Worm (Caenorhabditis elegans): ENCODE measurements around the gene C18H7.11.
A peak's percentile ranks its signal among the peaks of the same experiment; 100 is the strongest.

C18H7.11 gene

ce11 chrIV:620324-620723 lies 23.6 kb downstream of the C18H7.11 start (continued):
- TF ChIP-seq dsc-1 (tag; optimal IDR thresholded peaks at IDR 0.05): peak; percentile 48
- no peak for TF ChIP-seq lir-3 (tag; optimal IDR thresholded peaks at IDR 0.05; ENCODE audit: poor library complexity)
- peak; percentile 22 for TF ChIP-seq tbx-2 (tag; optimal IDR thresholded peaks at IDR 0.05)
- TF ChIP-seq efl-3 (GFP tag; optimal IDR thresholded peaks at IDR 0.05): no peak
- TF ChIP-seq ceh-82 (tag; optimal IDR thresholded peaks at IDR 0.05): peak in 2 of 3 experiments; percentile 10 to 53
- no peak for TF ChIP-seq Y116A8C.19 (tag; optimal IDR thresholded peaks at IDR 0.05; ENCODE audit: borderline replicate concordance)
- TF ChIP-seq lin-14 (GFP tag; optimal IDR thresholded peaks at IDR 0.05): peak; percentile 47
- no peak for TF ChIP-seq blmp-1 (tag; optimal IDR thresholded peaks at IDR 0.05)
- TF ChIP-seq ets-5 (GFP tag; IDR thresholded peaks at IDR 0.05): no peak
- TF ChIP-seq ceh-63 (GFP tag; optimal IDR thresholded peaks at IDR 0.05): no peak
- TF ChIP-seq snu-23 (GFP tag; optimal IDR thresholded peaks at IDR 0.05): peak; percentile 72
- TF ChIP-seq ztf-11 (tag; optimal IDR thresholded peaks at IDR 0.05): no peak
- TF ChIP-seq ceh-90 (tag; optimal IDR thresholded peaks at IDR 0.05): no peak
- TF ChIP-seq fkh-8 (tag; optimal IDR thresholded peaks at IDR 0.05): peak; percentile 75
- TF ChIP-seq C34B4.2 (tag; optimal IDR thresholded peaks at IDR 0.05): no peak

- TF ChIP-seq ceh-63 (GFP tag; optimal IDR thresholded peaks at IDR 0.05): no peak
- TF ChIP-seq lin-35 (GFP tag; optimal IDR thresholded peaks at IDR 0.05): no peak
- no peak for TF ChIP-seq nhr-76 (tag; optimal IDR thresholded peaks at IDR 0.05)
- no peak for TF ChIP-seq efl-1 (optimal IDR thresholded peaks at IDR 0.05)
- TF ChIP-seq efl-1 (GFP tag; optimal IDR thresholded peaks at IDR 0.05 in 1 of 2): no peak
- TF ChIP-seq sox-4 (tag; optimal IDR thresholded peaks at IDR 0.05): no peak
- TF ChIP-seq elt-3 (tag; optimal IDR thresholded peaks at IDR 0.05): no peak
- no peak for TF ChIP-seq zag-1 (tag; optimal IDR thresholded peaks at IDR 0.05)
- no peak for TF ChIP-seq nhr-71 (tag; optimal IDR thresholded peaks at IDR 0.05)
- TF ChIP-seq fkh-8 (tag; optimal IDR thresholded peaks at IDR 0.05): no peak
- TF ChIP-seq hlh-17 (GFP tag; optimal IDR thresholded peaks at IDR 0.05; ENCODE audit: borderline replicate concordance): no peak
- no peak for TF ChIP-seq lin-39 (tag; optimal IDR thresholded peaks at IDR 0.05)
- TF ChIP-seq unc-98 (GFP tag; IDR thresholded peaks at IDR 0.05): no peak
- no peak for TF ChIP-seq alr-1 (tag; optimal IDR thresholded peaks at IDR 0.05; ENCODE audit: borderline replicate concordance)
- TF ChIP-seq nhr-85 (tag): no peak
- no peak for TF ChIP-seq skn-1 (tag; optimal IDR thresholded peaks at IDR 0.05)
- TF ChIP-seq egl-13 (tag; optimal IDR thresholded peaks at IDR 0.05): no peak
- TF ChIP-seq dpl-1 (GFP tag; optimal IDR thresholded peaks at IDR 0.05): no peak
- no peak for TF ChIP-seq pag-3 (tag; optimal IDR thresholded peaks at IDR 0.05; ENCODE audit: borderline replicate concordance, insufficient read depth)
- TF ChIP-seq snu-23 (GFP tag; optimal IDR thresholded peaks at IDR 0.05): no peak
- TF ChIP-seq nhr-84 (tag; optimal IDR thresholded peaks at IDR 0.05): no peak
Measured at ce11 chrIV:622989-623388, 26.3 kb downstream of the C18H7.11 start.

- no peak for TF ChIP-seq zip-4 (GFP tag; optimal IDR thresholded peaks at IDR 0.05)
- no peak for TF ChIP-seq unc-62 (GFP tag; optimal IDR thresholded peaks at IDR 0.05)
- no peak for TF ChIP-seq hpl-2 (GFP tag; optimal IDR thresholded peaks at IDR 0.05)
Measured at ce11 chrIV:623876-624275, 27.2 kb downstream of the C18H7.11 start.

DNA sequence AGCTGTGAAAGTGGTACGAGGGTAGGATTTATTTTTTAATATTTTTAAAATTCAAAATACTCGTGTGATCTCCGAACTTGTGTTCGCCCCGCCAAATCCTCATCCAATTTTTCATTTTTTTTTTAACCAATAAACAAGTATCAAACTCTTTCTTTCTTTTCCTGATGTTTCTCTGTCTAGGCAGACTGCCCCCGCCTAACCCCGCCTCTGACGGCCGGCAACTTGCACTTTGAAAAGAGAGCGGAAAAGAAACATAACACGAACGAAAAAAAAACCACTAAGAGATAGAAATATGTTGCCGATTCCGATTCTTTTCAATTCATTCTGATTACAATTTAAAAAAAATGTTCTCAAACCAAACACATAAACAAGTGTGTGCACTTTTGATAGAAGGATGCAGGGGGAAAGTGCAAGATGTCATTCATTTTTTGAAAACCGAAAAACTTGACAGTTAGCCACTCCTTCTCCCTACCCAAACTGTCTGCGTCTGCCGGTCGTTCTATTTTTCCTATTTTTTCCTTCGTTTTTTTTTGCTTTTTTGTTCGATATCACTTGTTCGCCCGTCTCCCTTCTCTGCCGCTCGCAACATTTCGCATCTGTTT lies 29.3 kb downstream of the C18H7.11 start:
- TF ChIP-seq efl-1 (optimal IDR thresholded peaks at IDR 0.05): no peak
- no peak for TF ChIP-seq efl-1 (GFP tag; optimal IDR thresholded peaks at IDR 0.05 in 1 of 2)
- TF ChIP-seq lin-14 (GFP tag; optimal IDR thresholded peaks at IDR 0.05): peak; percentile 3
